Worm (Caenorhabditis elegans): ENCODE measurements around the gene K08F9.1.

DNA sequence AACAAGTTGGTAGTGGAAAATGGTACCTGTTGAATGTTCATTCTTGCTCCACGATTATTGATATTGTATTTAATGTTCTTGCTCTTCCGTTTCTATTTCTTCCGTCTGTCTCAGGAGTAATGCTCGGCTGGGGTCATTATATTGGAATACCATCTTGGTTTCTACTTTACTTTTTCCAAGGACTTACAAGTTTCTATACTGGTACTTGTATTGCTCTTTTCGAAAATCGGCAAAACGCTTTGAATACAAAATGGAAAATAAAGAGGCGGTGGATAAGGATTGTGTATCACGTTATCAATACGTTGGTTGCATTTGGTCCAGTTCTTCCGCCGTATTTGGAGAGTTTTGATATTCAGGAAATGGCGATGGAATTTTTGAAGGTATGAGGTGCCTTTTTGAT, 8.8 kb upstream of the K08F9.1 start:
- TF ChIP-seq fkh-6 (tag; optimal IDR thresholded peaks at IDR 0.05) (no peak), ceh-24 (tag; optimal IDR thresholded peaks at IDR 0.05) (no peak), pag-3 (tag; optimal IDR thresholded peaks at IDR 0.05; ENCODE audit: borderline replicate concordance) (no peak), hlh-8 (tag; optimal IDR thresholded peaks at IDR 0.05) (no peak), ceh-9 (tag; optimal IDR thresholded peaks at IDR 0.05) (no peak), pha-2 (tag; optimal IDR thresholded peaks at IDR 0.05) (no peak), gmeb-2 (tag; optimal IDR thresholded peaks at IDR 0.05) (no peak), ets-4 (tag; optimal IDR thresholded peaks at IDR 0.05) (no peak), nfya-1 (tag; optimal IDR thresholded peaks at IDR 0.05) (no peak), lin-11 (tag; optimal IDR thresholded peaks at IDR 0.05) (no peak)

Measured in whole organism, late embryonic.